Worm (Caenorhabditis elegans): ENCODE results near the gene W06G6.2.

- TF ChIP-seq odd-2 (tag; optimal IDR thresholded peaks at IDR 0.05), result no peak
- no peak for TF ChIP-seq ttx-3 (tag; optimal IDR thresholded peaks at IDR 0.05)
- no peak for TF ChIP-seq elt-2 (tag; optimal IDR thresholded peaks at IDR 0.05)
- no peak for TF ChIP-seq ama-1 (optimal IDR thresholded peaks at IDR 0.05)
Measured at ce11 chrV:16598437-16598836, 30.7 kb upstream of the W06G6.2 start.
